Worm (Caenorhabditis elegans) whole organism, early embryonic: ENCODE measurements around the gene metl-6.

Experiments
- B0310.2 ChIP-seq: sonication (generic microtip); optimal IDR thresholded peaks from 2 replicates; lab custom pipeline; 2016; ENCODE audit warnings: mild to moderate bottlenecking, missing genetic modification characterization, missing compliant biosample characterization
- aly-1 ChIP-seq: sonication (generic microtip); optimal IDR thresholded peaks from 2 replicates; lab custom pipeline; 2016; ENCODE audit warnings: missing genetic modification characterization, missing compliant biosample characterization
- ama-1 ChIP-seq: fragments of 150-350 bp; optimal IDR thresholded peaks from 2 replicates; lab custom pipeline; 2014
- ceh-13 ChIP-seq: fragments of 200-800 bp; sonication (Bioruptor generic); optimal IDR thresholded peaks from 2 replicates; lab custom pipeline; 2018; ENCODE audit warnings: mild to moderate bottlenecking, missing genetic modification characterization, missing compliant biosample characterization
- ceh-36 ChIP-seq: sonication (generic microtip); optimal IDR thresholded peaks from 2 replicates; lab custom pipeline; 2016; ENCODE audit warnings: missing genetic modification characterization, inconsistent platforms, missing compliant biosample characterization
- ets-7 ChIP-seq: sonication (generic microtip); optimal IDR thresholded peaks from 2 replicates; lab custom pipeline; 2016; ENCODE audit warnings: missing genotype, missing genetic modification characterization, missing compliant biosample characterization
- flt-1 ChIP-seq: fragments of 200-800 bp; sonication (Bioruptor generic); IDR thresholded peaks from 2 replicates; pipeline ENCODE4 v1.3.6; 2022; ENCODE audit warnings: missing genetic modification characterization, missing compliant biosample characterization
- hmbx-1 ChIP-seq: sonication (generic microtip); optimal IDR thresholded peaks from 2 replicates; lab custom pipeline; 2016; ENCODE audit warnings: mild to moderate bottlenecking, missing genetic modification characterization, missing compliant biosample characterization
- hnd-1 ChIP-seq: sonication (generic microtip); optimal IDR thresholded peaks from 2 replicates; lab custom pipeline; 2016; ENCODE audit warnings: missing genetic modification characterization, missing compliant biosample characterization
- scrt-1 ChIP-seq: fragments of 200-800 bp; sonication (Bioruptor generic); IDR thresholded peaks from 2 replicates; pipeline ENCODE4 v1.3.6; 2022; ENCODE audit warnings: missing genetic modification characterization, missing compliant biosample characterization
- sea-1 ChIP-seq: fragments of 200-800 bp; sonication (Bioruptor generic); conservative IDR thresholded peaks from 2 replicates; pipeline ENCODE4 v1.3.6; 2022; ENCODE audit warnings: missing genetic modification characterization, missing compliant biosample characterization
- tbx-11 ChIP-seq: fragments of 200-800 bp; sonication (Bioruptor generic); IDR thresholded peaks from 2 replicates; pipeline ENCODE4 v1.3.6; 2022; ENCODE audit warnings: missing genetic modification characterization, missing compliant biosample characterization
- tra-4 ChIP-seq: sonication (generic microtip); optimal IDR thresholded peaks from 2 replicates; lab custom pipeline; 2017; ENCODE audit warnings: missing genetic modification characterization, missing compliant biosample characterization

DNA sequence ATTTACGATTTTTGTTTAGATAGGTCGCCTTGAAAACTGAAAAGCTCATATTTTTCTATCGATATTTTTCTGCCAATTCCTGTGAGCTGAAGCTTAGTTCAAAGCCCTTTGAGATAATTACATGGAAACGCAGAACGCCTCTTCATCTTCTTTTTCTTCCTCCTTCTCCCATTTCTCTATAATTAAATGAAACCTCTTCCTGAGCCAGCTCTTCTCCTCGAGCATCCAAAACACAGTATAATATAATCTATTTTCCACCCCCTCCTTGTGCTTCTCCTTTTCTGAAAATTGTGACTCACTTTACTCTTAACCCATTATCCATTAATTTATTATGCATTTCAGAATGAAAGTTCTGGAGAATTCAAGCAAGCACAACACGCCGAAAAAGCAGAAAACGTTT, 34.8 kb upstream of the metl-6 start, which contains the start of gene F37A8.5:
- TF ChIP-seq hmbx-1 (no peak), ceh-13 (GFP tag; lab: Kevin White, UChicago) (no peak), sea-1 (GFP tag; lab: Robert Waterston, UW) (no peak), ama-1 (lab: Kevin White, UChicago) (no peak), aly-1 (tag; lab: Kevin White, UChicago) (no peak), tbx-11 (GFP tag; lab: Robert Waterston, UW) (no peak), scrt-1 (GFP tag; lab: Robert Waterston, UW) (no peak), ets-7 (tag; lab: Kevin White, UChicago) (no peak), hnd-1 (tag; lab: Kevin White, UChicago) (no peak), ceh-36 (tag; lab: Kevin White, UChicago) (no peak), tra-4 (no peak), B0310.2 (tag; lab: Kevin White, UChicago) (no peak), flt-1 (no peak)
